Fruit fly (Drosophila melanogaster) whole organism, pupa: Measurements from ENCODE around the gene CG13901.

Experiments used
- D1 ChIP-seq: fragments of 200-800 bp; sonication (Bioruptor generic); optimal IDR thresholded peaks from 2 replicates; lab custom pipeline; 2018; ENCODE audit warnings: missing biosample characterization, mild to moderate bottlenecking, missing genetic modification characterization, moderate library complexity
- Pif1B ChIP-seq: fragments of 200-800 bp; sonication (Bioruptor generic); optimal IDR thresholded peaks from 3 replicates; lab custom pipeline; 2016; ENCODE audit warnings: missing biosample characterization, missing genetic modification characterization

- peak; percentile 85 for TF ChIP-seq Pif1B (GFP tag; lab: Kevin White, UChicago)
- peak; percentile 77 for TF ChIP-seq D1 (tag; lab: Kevin White, UChicago)
Measured at dm6 chr3L:813229-813837, 24.3 kb downstream of the CG13901 start.
